Worm (Caenorhabditis elegans) whole organism, young adult: ENCODE data around the gene srh-40.
"Not testable (repeated sequence)": the region's sequence is repeated elsewhere in the genome, so short reads cannot be mapped to it uniquely, and the experiment has no call there.

Source experiments
- F23B12.7 ChIP-seq: sonication (generic microtip); optimal IDR thresholded peaks from 2 replicates; lab custom pipeline; 2017; ENCODE audit warnings: missing genetic modification characterization, mild to moderate bottlenecking, missing compliant biosample characterization, antibody characterized with exemption, moderate library complexity; ENCODE audit not compliant: insufficient read depth
- T26A5.8 ChIP-seq: sonication (generic microtip); optimal IDR thresholded peaks from 2 replicates; lab custom pipeline; 2016; ENCODE audit warnings: missing genetic modification characterization, missing compliant biosample characterization
- ZK185.1 ChIP-seq: sonication (generic microtip); optimal IDR thresholded peaks from 2 replicates; lab custom pipeline; 2016; ENCODE audit warnings: mild to moderate bottlenecking, missing genetic modification characterization, missing compliant biosample characterization; ENCODE audit not compliant: poor library complexity, severe bottlenecking
- cebp-1 ChIP-seq, 2 experiments: fragments of 200-800 bp in 1 of 2; sonication (Bioruptor generic) in 1 of 2; sonication (generic microtip) in 1 of 2; IDR thresholded peaks in 1 of 2; optimal IDR thresholded peaks in 1 of 2; 2 replicates each; pipeline versions ENCODE4 v1.3.6 to Lab custom; 2017 to 2022; ENCODE audit warnings: missing compliant biosample characterization in 2 of 2, missing genetic modification characterization in 2 of 2, mild to moderate bottlenecking in 1 of 2, missing genetic modification reagents in 1 of 2, moderate library complexity in 1 of 2
- ceh-58 ChIP-seq: fragments of 200-800 bp; sonication (Bioruptor generic); IDR thresholded peaks from 2 replicates; pipeline ENCODE4 v1.3.6; 2022; ENCODE audit warnings: missing genetic modification characterization, missing compliant biosample characterization
- lin-35 ChIP-seq, 3 experiments: fragments of 150-350 bp in 2 of 3; sonication (generic microtip) in 1 of 3; optimal IDR thresholded peaks; 2 replicates each; lab custom pipeline; 2014 to 2018; ENCODE audit warnings: missing biosample characterization in 3 of 3, missing genetic modification characterization in 3 of 3, missing genetic modification reagents in 3 of 3
- lir-1 ChIP-seq: fragments of 200-800 bp; sonication (Bioruptor generic); conservative IDR thresholded peaks from 2 replicates; pipeline ENCODE4 v1.3.6; 2022; ENCODE audit warnings: missing genetic modification reagents, missing genetic modification characterization, missing compliant biosample characterization
- nfya-2 ChIP-seq: fragments of 200-800 bp; sonication (Bioruptor generic); IDR thresholded peaks from 2 replicates; pipeline ENCODE4 v1.3.6; 2022; ENCODE audit warnings: missing genetic modification reagents, missing genetic modification characterization, missing compliant biosample characterization
- rcor-1 ChIP-seq: fragments of 200-800 bp; sonication (Bioruptor generic); IDR thresholded peaks from 2 replicates; pipeline ENCODE4 v1.3.6; 2022; ENCODE audit warnings: missing genetic modification reagents, missing genetic modification characterization, missing compliant biosample characterization
- sptf-2 ChIP-seq: fragments of 200-800 bp; sonication (Bioruptor generic); optimal IDR thresholded peaks from 2 replicates; lab custom pipeline; 2018; ENCODE audit warnings: mild to moderate bottlenecking, missing genetic modification characterization, missing compliant biosample characterization
- unc-62 ChIP-seq: fragments of 150-350 bp; optimal IDR thresholded peaks from 2 replicates; lab custom pipeline; 2014; ENCODE audit warnings: missing biosample characterization, missing genetic modification reagents, missing genetic modification characterization
- ztf-3 ChIP-seq: fragments of 200-800 bp; sonication (Bioruptor generic); optimal IDR thresholded peaks from 2 replicates; lab custom pipeline; 2018; ENCODE audit warnings: mild to moderate bottlenecking, missing genetic modification characterization, missing compliant biosample characterization

- not testable (repeated sequence) for TF ChIP-seq F23B12.7; lin-35 (GFP tag; optimal IDR thresholded peaks at IDR 0.05; lab: Kevin White, UChicago); unc-62 (GFP tag; lab: Kevin White, UChicago); ceh-58 (GFP tag; lab: Robert Waterston, UW); T26A5.8; lir-1; ztf-3 (GFP tag; lab: Kevin White, UChicago); sptf-2 (GFP tag; lab: Kevin White, UChicago); nfya-2 (GFP tag; lab: Robert Waterston, UW); ZK185.1 (tag; lab: Kevin White, UChicago); cebp-1 (GFP tag; IDR thresholded peaks at IDR 0.05; lab: Robert Waterston, UW); cebp-1 (tag; optimal IDR thresholded peaks at IDR 0.05; lab: Kevin White, UChicago)
- 0 out of 2 replicates have a peak, but pooled peaks have one; percentile 12 for TF ChIP-seq rcor-1 (GFP tag; lab: Robert Waterston, UW)
These were observed 15.7 kb downstream of the srh-40 start for ce11 chrIII:6626291-6626690.
